Fruit fly (Drosophila melanogaster): ENCODE data around the gene CG15563.

The CG15563 gene

dm6 chr3R:31254808-31255207 is 22.7 kb upstream of the CG15563 start, which contains the start of the genes CG1750 and spn-F (continued):
- TF ChIP-seq HLH54F (GFP tag; optimal IDR thresholded peaks at IDR 0.05) = no peak
- no peak for TF ChIP-seq CG12219 (GFP tag; optimal IDR thresholded peaks at IDR 0.05)
- TF ChIP-seq Usf (GFP tag; optimal IDR thresholded peaks at IDR 0.05) = no peak
- TF ChIP-seq Scr (GFP tag; IDR thresholded peaks at IDR 0.05; ENCODE audit: partially characterized antibody) = peak; percentile 78

dm6 chr3R:31252093-31252962 is 20.2 kb upstream of the CG15563 start, which contains the start of the genes qless and mRpL32:
TSS of gene qless (minus strand) at chr3R:31252608.
TSS of gene mRpL32 (plus strand) at chr3R:31252872.
- peak; percentile 48 for TF ChIP-seq repo (GFP tag; optimal IDR thresholded peaks at IDR 0.05)
- TF ChIP-seq CG3847 (GFP tag; IDR thresholded peaks at IDR 0.05) = peak; percentile 34
- peak; percentile 36 for TF ChIP-seq chn (GFP tag; optimal IDR thresholded peaks at IDR 0.05)
- no peak for TF ChIP-seq yki (optimal IDR thresholded peaks at IDR 0.05)
- TF ChIP-seq Lhr (GFP tag; optimal IDR thresholded peaks at IDR 0.05) = no peak
- TF ChIP-seq gcm (GFP tag; optimal IDR thresholded peaks at IDR 0.05) = peak; percentile 24
- TF ChIP-seq gt (GFP tag; IDR thresholded peaks at IDR 0.05) = peak; percentile 80
- TF ChIP-seq MTF-1 (GFP tag; optimal IDR thresholded peaks at IDR 0.05; ENCODE audit: borderline replicate concordance) = no peak
- TF ChIP-seq Ravus (GFP tag; IDR thresholded peaks at IDR 0.05) = no peak; the same call in 1 of the 2 replicates
- TF ChIP-seq E2f1 (GFP tag; IDR thresholded peaks at IDR 0.05) = peak; percentile 86
- no peak for TF ChIP-seq Hr39 (optimal IDR thresholded peaks at IDR 0.05)
- no peak for TF ChIP-seq CG13123 (GFP tag; optimal IDR thresholded peaks at IDR 0.05)
- TF ChIP-seq vvl (GFP tag; IDR thresholded peaks at IDR 0.05) = peak; percentile 89
- peak; percentile 56 for TF ChIP-seq CG18476 (GFP tag; optimal IDR thresholded peaks at IDR 0.05)
- TF ChIP-seq fd64A (GFP tag; optimal IDR thresholded peaks at IDR 0.05) = no peak
- peak; percentile 65 for TF ChIP-seq amos (GFP tag; IDR thresholded peaks at IDR 0.05; ENCODE audit: partially characterized antibody)
- peak; percentile 3 for TF ChIP-seq Atf3 (GFP tag; optimal IDR thresholded peaks at IDR 0.05)
- peak; percentile 39 for TF ChIP-seq pnt (GFP tag; optimal IDR thresholded peaks at IDR 0.05)
- TF ChIP-seq Dad (GFP tag; optimal IDR thresholded peaks at IDR 0.05) = peak; percentile 89
- no peak for TF ChIP-seq CG6854 (GFP tag; optimal IDR thresholded peaks at IDR 0.05)
- peak; percentile 61 for TF ChIP-seq GATAe (GFP tag; conservative IDR thresholded peaks at IDR 0.05)
- peak; percentile 55 for TF ChIP-seq CG18599 (GFP tag; optimal IDR thresholded peaks at IDR 0.05)
- peak; percentile 54 for TF ChIP-seq stwl (tag; optimal IDR thresholded peaks at IDR 0.05)
- TF ChIP-seq hkb (optimal IDR thresholded peaks at IDR 0.05) = no peak
- peak; percentile 80 for TF ChIP-seq hkb (GFP tag; IDR thresholded peaks at IDR 0.05)
- TF ChIP-seq crp (GFP tag; optimal IDR thresholded peaks at IDR 0.05) = peak; percentile 94 to 99
- no peak for TF ChIP-seq CG3407 (GFP tag; optimal IDR thresholded peaks at IDR 0.05)
- TF ChIP-seq CG11560 (tag; IDR thresholded peaks at IDR 0.05) = peak; percentile 27; the same call in 1 of the 3 replicates
- no peak for TF ChIP-seq CG2889 (GFP tag; IDR thresholded peaks at IDR 0.05)
- no peak for TF ChIP-seq CG8089 (GFP tag; optimal IDR thresholded peaks at IDR 0.05)
- peak; percentile 0 for TF ChIP-seq TFAM (GFP tag; optimal IDR thresholded peaks at IDR 0.05)
- TF ChIP-seq Rx (GFP tag; IDR thresholded peaks at IDR 0.05) = peak; percentile 72
- peak; percentile 75 for TF ChIP-seq Ada2b (GFP tag; IDR thresholded peaks at IDR 0.05)
- no peak for TF ChIP-seq CG5953 (GFP tag; IDR thresholded peaks at IDR 0.05)
- TF ChIP-seq CG5245 (GFP tag; optimal IDR thresholded peaks at IDR 0.05) = peak; percentile 70
- TF ChIP-seq Stat92E (GFP tag; optimal IDR thresholded peaks at IDR 0.05) = no peak
- TF ChIP-seq ewg (GFP tag; optimal IDR thresholded peaks at IDR 0.05) = peak; percentile 19
- TF ChIP-seq wdn (GFP tag; IDR thresholded peaks at IDR 0.05) = no peak
- TF ChIP-seq chm (GFP tag; IDR thresholded peaks at IDR 0.05) = no peak
- no peak for TF ChIP-seq CTCF (GFP tag; optimal IDR thresholded peaks at IDR 0.05)
- peak; percentile 76 for TF ChIP-seq CG17359 (tag; optimal IDR thresholded peaks at IDR 0.05)
- TF ChIP-seq phol (tag; optimal IDR thresholded peaks at IDR 0.05) = peak; percentile 74
- peak; percentile 22; the same call in 1 of the 3 replicates for TF ChIP-seq CG6791 (GFP tag; IDR thresholded peaks at IDR 0.05; ENCODE audit: partially characterized antibody)
- peak in 1 of 2 experiments; percentile 100 for TF ChIP-seq Hr78 (GFP tag; optimal IDR thresholded peaks at IDR 0.05)

All from whole organism, embryonic.